Worm (Caenorhabditis elegans): ENCODE results near the gene algn-5.

algn-5 gene

ce11 chrV:4240292-4240691 lies 44.9 kb downstream of the algn-5 start, which contains the start of gene srh-204:
Gene srh-204 (minus strand): TSS chrV:4240392.
- TF ChIP-seq him-1 (tag; optimal IDR thresholded peaks at IDR 0.05) (no peak), dao-5 (tag; optimal IDR thresholded peaks at IDR 0.05) (no peak), W03F9.2 (tag; optimal IDR thresholded peaks at IDR 0.05) (no peak)

DNA sequence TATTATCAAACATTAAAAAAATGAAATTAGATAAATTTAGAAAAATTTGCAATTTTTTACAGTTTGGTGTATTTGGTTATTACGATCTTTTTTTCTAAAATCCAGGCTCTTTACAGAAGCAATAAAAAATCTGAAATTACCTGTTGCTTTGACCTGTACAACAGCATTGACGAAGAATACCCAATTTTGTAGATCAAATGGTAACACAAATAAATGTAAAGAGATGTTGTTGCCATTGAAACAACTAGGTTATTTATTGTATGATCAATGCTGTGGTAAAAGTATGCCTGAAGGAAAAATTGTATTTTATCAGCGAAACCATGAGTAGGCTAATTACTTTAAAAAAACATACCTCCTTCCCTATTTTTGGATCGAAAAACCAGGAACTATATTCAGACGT lies 46.2 kb downstream of the algn-5 start:
- no peak for TF ChIP-seq dao-5 (tag; optimal IDR thresholded peaks at IDR 0.05)
- TF ChIP-seq W03F9.2 (tag; optimal IDR thresholded peaks at IDR 0.05) = no peak
- TF ChIP-seq him-1 (tag; optimal IDR thresholded peaks at IDR 0.05) = no peak

- TF ChIP-seq W03F9.2 (tag; optimal IDR thresholded peaks at IDR 0.05) (no peak), him-1 (tag; optimal IDR thresholded peaks at IDR 0.05) (no peak), dao-5 (tag; optimal IDR thresholded peaks at IDR 0.05) (no peak)
Measured at ce11 chrV:4242431-4242830, 47.1 kb downstream of the algn-5 start, which contains the start of gene srt-12. Gene srt-12 (minus strand): TSS chrV:4242531.

- TF ChIP-seq dao-5 (tag; optimal IDR thresholded peaks at IDR 0.05) (no peak), him-1 (tag; optimal IDR thresholded peaks at IDR 0.05) (no peak), W03F9.2 (tag; optimal IDR thresholded peaks at IDR 0.05) (no peak)
Measured at ce11 chrV:4248359-4248758, 53.0 kb downstream of the algn-5 start.

All from whole organism, L4/young adult.